Fruit fly (Drosophila melanogaster) whole organism, embryonic: Measurements from ENCODE around the gene CG4593.

Experiments used
- Ada2b ChIP-seq: fragments of 200-800 bp; sonication (Bioruptor generic); IDR thresholded peaks from 2 replicates; pipeline ENCODE4 v1.3.6; 2022; ENCODE audit warnings: missing biosample characterization, missing genetic modification characterization
- Atf-2 ChIP-seq: fragments of 200-800 bp; sonication (Bioruptor generic); optimal IDR thresholded peaks from 2 replicates; lab custom pipeline; 2016; ENCODE audit warnings: missing biosample characterization, missing genetic modification characterization
- Bteb2 ChIP-seq: fragments of 200-800 bp; sonication (Bioruptor generic); optimal IDR thresholded peaks from 2 replicates; lab custom pipeline; 2016; ENCODE audit warnings: missing biosample characterization, missing genetic modification characterization
- CG11504 ChIP-seq: fragments of 200-800 bp; sonication (Bioruptor generic); optimal IDR thresholded peaks from 3 replicates; lab custom pipeline; 2019; ENCODE audit warnings: missing biosample characterization, mild to moderate bottlenecking, missing genetic modification characterization, moderate library complexity
- CG11696 ChIP-seq: fragments of 200-800 bp; sonication (Bioruptor generic); IDR thresholded peaks from 2 replicates; pipeline ENCODE4 v1.3.6; 2022; ENCODE audit warnings: missing biosample characterization, missing genetic modification characterization
- CG13894 ChIP-seq: fragments of 200-800 bp; sonication (Bioruptor generic); optimal IDR thresholded peaks from 3 replicates; lab custom pipeline; 2018; ENCODE audit warnings: missing biosample characterization, mild to moderate bottlenecking, missing genetic modification characterization, moderate library complexity
- CG15696 ChIP-seq: fragments of 200-800 bp; sonication (Bioruptor generic); optimal IDR thresholded peaks from 2 replicates; lab custom pipeline; 2019; ENCODE audit warnings: missing biosample characterization, mild to moderate bottlenecking, missing genetic modification characterization, moderate library complexity
- CG31441 ChIP-seq: fragments of 200-800 bp; sonication (Bioruptor generic); IDR thresholded peaks from 2 replicates; pipeline ENCODE4 v1.3.6; 2022; ENCODE audit warnings: missing biosample characterization, missing genetic modification characterization
- CG34422 ChIP-seq: fragments of 200-800 bp; sonication (Bioruptor generic); IDR thresholded peaks from 3 replicates; pipeline ENCODE4 v1.3.6; 2022; ENCODE audit warnings: missing biosample characterization, missing genetic modification characterization
- CG6791 ChIP-seq: fragments of 200-800 bp; sonication (Bioruptor generic); IDR thresholded peaks from 3 replicates; pipeline ENCODE4 v1.3.6; 2022; ENCODE audit warnings: missing biosample characterization, missing genetic modification characterization; ENCODE audit not compliant: partially characterized antibody
- CG8290 ChIP-seq, 3 experiments: fragments of 200-800 bp; sonication (Bioruptor generic); optimal IDR thresholded peaks; 2 replicates each; lab custom pipeline; 2016 to 2019; ENCODE audit warnings: missing biosample characterization in 3 of 3, missing genetic modification characterization in 3 of 3, mild to moderate bottlenecking in 2 of 3, moderate library complexity in 1 of 3
- CG8359 ChIP-seq: fragments of 200-800 bp; sonication (Bioruptor generic); optimal IDR thresholded peaks from 2 replicates; lab custom pipeline; 2017; ENCODE audit warnings: missing biosample characterization, mild to moderate bottlenecking, missing genetic modification characterization, borderline replicate concordance
- CG9817 ChIP-seq: fragments of 200-800 bp; sonication (Bioruptor generic); optimal IDR thresholded peaks from 2 replicates; lab custom pipeline; 2018; ENCODE audit warnings: missing biosample characterization, mild to moderate bottlenecking, missing genetic modification characterization, moderate library complexity
- Camta ChIP-seq: fragments of 200-800 bp; sonication (Bioruptor generic); optimal IDR thresholded peaks from 2 replicates; lab custom pipeline; 2016; ENCODE audit warnings: missing biosample characterization, missing genetic modification characterization
- Dll ChIP-seq: fragments of 200-800 bp; sonication (Bioruptor generic); IDR thresholded peaks from 4 replicates; pipeline ENCODE4 v1.3.6; 2022; ENCODE audit warnings: missing biosample characterization, missing genetic modification characterization; ENCODE audit not compliant: partially characterized antibody
- E2f1 ChIP-seq: fragments of 200-800 bp; sonication (Bioruptor generic); IDR thresholded peaks from 2 replicates; pipeline ENCODE4 v1.3.6; 2022; ENCODE audit warnings: missing biosample characterization, missing genetic modification characterization
- Hey ChIP-seq: fragments of 200-800 bp; sonication (Bioruptor generic); optimal IDR thresholded peaks from 3 replicates; lab custom pipeline; 2018; ENCODE audit warnings: missing biosample characterization, mild to moderate bottlenecking, missing genetic modification characterization
- Hr51 ChIP-seq, 2 experiments: fragments of 200-800 bp; sonication (Bioruptor generic); optimal IDR thresholded peaks; 2 replicates in 1 of 2; 3 replicates in 1 of 2; lab custom pipeline; 2016 to 2018; ENCODE audit warnings: missing biosample characterization in 2 of 2, missing genetic modification characterization in 2 of 2, mild to moderate bottlenecking in 1 of 2, moderate library complexity in 1 of 2
- Lim3 ChIP-seq: fragments of 200-800 bp; sonication (Bioruptor generic); IDR thresholded peaks from 2 replicates; pipeline ENCODE4 v1.3.6; 2022; ENCODE audit warnings: missing biosample characterization, missing genetic modification characterization
- MTF-1 ChIP-seq: fragments of 200-800 bp; sonication (Bioruptor generic); optimal IDR thresholded peaks from 2 replicates; lab custom pipeline; 2018; ENCODE audit warnings: missing biosample characterization, mild to moderate bottlenecking, missing genetic modification characterization, borderline replicate concordance
- Med ChIP-seq: fragments of 200-800 bp; sonication (Bioruptor generic); peaks from one replicate; lab custom pipeline; 2016; ENCODE audit warnings: missing biosample characterization, missing genetic modification characterization, mild to moderate bottlenecking, inconsistent platforms, moderate library complexity
- Mrtf ChIP-seq: fragments of 200-800 bp; sonication (Bioruptor generic); IDR thresholded peaks from 3 replicates; pipeline ENCODE4 v1.3.6; 2022; ENCODE audit warnings: missing biosample characterization, missing genetic modification characterization
- Pdp1 ChIP-seq, 2 experiments: fragments of 200-800 bp; sonication (Bioruptor generic); optimal IDR thresholded peaks; 3 replicates each; lab custom pipeline; 2016; ENCODE audit warnings: missing biosample characterization in 2 of 2, missing genetic modification characterization in 2 of 2, mild to moderate bottlenecking in 1 of 2, moderate library complexity in 1 of 2
- Sin3A ChIP-seq: fragments of >200 bp; optimal IDR thresholded peaks from 2 replicates; lab custom pipeline; 2018
- Sox100B ChIP-seq: fragments of 200-800 bp; sonication (Bioruptor generic); optimal IDR thresholded peaks from 3 replicates; lab custom pipeline; 2018; ENCODE audit warnings: missing biosample characterization, mild to moderate bottlenecking, missing genetic modification characterization
- Sry-β ChIP-seq: fragments of 200-800 bp; sonication (Bioruptor generic); optimal IDR thresholded peaks from 2 replicates; lab custom pipeline; 2018; ENCODE audit warnings: missing biosample characterization, mild to moderate bottlenecking, missing genetic modification characterization, moderate library complexity
- Tbp ChIP-seq: fragments of >200 bp; optimal IDR thresholded peaks from 2 replicates; lab custom pipeline; 2018; ENCODE audit warnings: missing biosample characterization, missing genetic modification characterization
- Vsx1 ChIP-seq: fragments of 200-800 bp; sonication (Bioruptor generic); optimal IDR thresholded peaks from 2 replicates; lab custom pipeline; 2017; ENCODE audit warnings: missing biosample characterization, mild to moderate bottlenecking, missing genetic modification characterization, missing genetic modification reagents
- bowl ChIP-seq: fragments of 200-800 bp; sonication (Bioruptor generic); IDR thresholded peaks from 2 replicates; pipeline ENCODE4 v1.3.6; 2022; ENCODE audit warnings: missing biosample characterization, missing genetic modification characterization
- cas ChIP-seq: fragments of 200-800 bp; sonication (Bioruptor generic); IDR thresholded peaks from 2 replicates; pipeline ENCODE4 v1.3.6; 2022; ENCODE audit warnings: missing biosample characterization, missing genetic modification characterization
- cwo ChIP-seq: fragments of 200-800 bp; sonication (Bioruptor generic); optimal IDR thresholded peaks from 3 replicates; lab custom pipeline; 2017; ENCODE audit warnings: missing biosample characterization, missing genetic modification characterization, mild to moderate bottlenecking, moderate library complexity, missing genetic modification reagents
- danr ChIP-seq: fragments of 200-800 bp; sonication (Bioruptor generic); IDR thresholded peaks from 2 replicates; pipeline ENCODE4 v1.3.6; 2022; ENCODE audit warnings: missing biosample characterization, missing genetic modification characterization
- dmrt99B ChIP-seq: fragments of 200-800 bp; sonication (Bioruptor generic); optimal IDR thresholded peaks from 2 replicates; lab custom pipeline; 2018; ENCODE audit warnings: missing biosample characterization, mild to moderate bottlenecking, missing genetic modification characterization, moderate library complexity
- gem ChIP-seq: fragments of 200-800 bp; sonication (Bioruptor generic); optimal IDR thresholded peaks from 2 replicates; lab custom pipeline; 2019; ENCODE audit warnings: missing biosample characterization, mild to moderate bottlenecking, missing genetic modification characterization, moderate library complexity
- gro ChIP-seq: fragments of 200-800 bp; sonication (Bioruptor generic); optimal IDR thresholded peaks from 2 replicates; lab custom pipeline; 2016; ENCODE audit warnings: missing biosample characterization, missing genetic modification characterization
- kni ChIP-seq: fragments of 200-800 bp; sonication (Bioruptor generic); optimal IDR thresholded peaks from 3 replicates; lab custom pipeline; 2017; ENCODE audit warnings: mild to moderate bottlenecking, missing biosample characterization, missing genetic modification reagents, missing genetic modification characterization
- onecut ChIP-seq: fragments of 200-800 bp; sonication (Bioruptor generic); IDR thresholded peaks from 2 replicates; pipeline ENCODE4 v1.3.6; 2022; ENCODE audit warnings: missing biosample characterization, missing genetic modification characterization
- prd ChIP-seq, 3 experiments: fragments of >200 bp in 2 of 3; fragments of 200-800 bp in 1 of 3; sonication (Bioruptor generic) in 1 of 3; optimal IDR thresholded peaks in 2 of 3; IDR thresholded peaks in 1 of 3; 2 replicates in 2 of 3; 3 replicates in 1 of 3; pipeline versions ENCODE4 v1.3.6 to Lab custom; 2017 to 2022; ENCODE audit warnings: missing biosample characterization in 1 of 3, missing genetic modification characterization in 1 of 3
- sens ChIP-seq: fragments of 200-800 bp; sonication (Bioruptor generic); peaks from one replicate; lab custom pipeline; 2016; ENCODE audit warnings: missing biosample characterization, missing genetic modification characterization
- tap ChIP-seq: fragments of 200-800 bp; optimal IDR thresholded peaks from 3 replicates; lab custom pipeline; 2019; ENCODE audit warnings: missing biosample characterization, mild to moderate bottlenecking, missing genetic modification characterization, moderate library complexity
- tgo ChIP-seq: fragments of 200-800 bp; sonication (Bioruptor generic); IDR thresholded peaks from 3 replicates; pipeline ENCODE4 v1.3.6; 2022; ENCODE audit warnings: missing biosample characterization, missing genetic modification characterization
- twi ChIP-seq: fragments of 200-800 bp; optimal IDR thresholded peaks from 2 replicates; lab custom pipeline; 2019; ENCODE audit warnings: missing biosample characterization, mild to moderate bottlenecking, missing genetic modification characterization, moderate library complexity
- unpg ChIP-seq: fragments of 200-800 bp; sonication (Bioruptor generic); optimal IDR thresholded peaks from 3 replicates; lab custom pipeline; 2018; ENCODE audit warnings: missing biosample characterization, mild to moderate bottlenecking, missing genetic modification characterization, moderate library complexity
- usp ChIP-seq: fragments of >200 bp; optimal IDR thresholded peaks from 2 replicates; lab custom pipeline; 2017; ENCODE audit warnings: missing biosample characterization, missing genetic modification characterization
- vfl ChIP-seq: fragments of 200-800 bp; sonication (Bioruptor generic); optimal IDR thresholded peaks from 2 replicates; lab custom pipeline; 2016; ENCODE audit warnings: missing biosample characterization, missing genetic modification characterization
- zen ChIP-seq: fragments of 200-800 bp; sonication (Bioruptor generic); optimal IDR thresholded peaks from 3 replicates; lab custom pipeline; 2018; ENCODE audit warnings: missing biosample characterization, mild to moderate bottlenecking, missing genetic modification characterization, moderate library complexity

Gene CG4593

dm6 chrX:6985182-6985851, 28.4 kb upstream of the CG4593 start (continued):
- TF ChIP-seq cwo (peak; percentile 49), CG13894 (peak; percentile 67), Mrtf (no peak; the same call in 2 of the 3 replicates)

dm6 chrX:6985980-6986827, 27.5 kb upstream of the CG4593 start, which contains the start of gene bou:
Gene bou, plus strand, starts transcription at chrX:6986486.
- no peak for TF ChIP-seq vfl (GFP tag; lab: Kevin White, UChicago)
- no peak for TF ChIP-seq CG15696 (tag; lab: Kevin White, UChicago)
- no peak for TF ChIP-seq E2f1
- TF ChIP-seq tap = no peak
- TF ChIP-seq Camta (GFP tag; lab: Kevin White, UChicago) = no peak
- TF ChIP-seq kni (GFP tag; lab: Kevin White, UChicago) = peak; percentile 74
- no peak for TF ChIP-seq CG9817 (tag; lab: Kevin White, UChicago)
- no peak for TF ChIP-seq bowl (GFP tag; lab: Robert Waterston, UW)
- peak; percentile 74 for TF ChIP-seq sens
- no peak for TF ChIP-seq CG31441 (GFP tag; lab: Robert Waterston, UW)
- no peak for TF ChIP-seq dmrt99B (tag; lab: Kevin White, UChicago)
- no peak for TF ChIP-seq Dll (GFP tag; lab: Robert Waterston, UW)
- TF ChIP-seq gem (tag; lab: Kevin White, UChicago) = peak; percentile 2
- no peak for TF ChIP-seq CG8359 (GFP tag; lab: Kevin White, UChicago)
- peak; percentile 90 for TF ChIP-seq Sry-β (GFP tag; lab: Kevin White, UChicago)
- TF ChIP-seq unpg = no peak
- TF ChIP-seq Sin3A (lab: Kevin White, UChicago) = no peak
- no peak for TF ChIP-seq tgo (GFP tag; lab: Robert Waterston, UW)
- TF ChIP-seq CG11696 (GFP tag; lab: Robert Waterston, UW) = no peak
- TF ChIP-seq cas (GFP tag; lab: Robert Waterston, UW) = no peak
- TF ChIP-seq Lim3 (GFP tag; lab: Robert Waterston, UW) = no peak
- no peak for TF ChIP-seq danr (GFP tag; lab: Robert Waterston, UW)
- TF ChIP-seq Med (GFP tag; lab: Kevin White, UChicago) = peak; percentile 60
- TF ChIP-seq usp (GFP tag; lab: Kevin White, UChicago) = no peak
- no peak for TF ChIP-seq Hr51 (GFP tag; optimal IDR thresholded peaks at IDR 0.05; lab: Kevin White, UChicago)
- TF ChIP-seq Ada2b = no peak
- TF ChIP-seq prd (optimal IDR thresholded peaks at IDR 0.05; lab: Kevin White, UChicago) = no peak
- TF ChIP-seq prd (GFP tag; IDR thresholded peaks at IDR 0.05; lab: Robert Waterston, UW) = no peak
- no peak for TF ChIP-seq CG11504 (tag; lab: Kevin White, UChicago)
- TF ChIP-seq Sox100B (GFP tag; lab: Kevin White, UChicago) = no peak
- TF ChIP-seq twi (tag; lab: Kevin White, UChicago) = no peak
- no peak for TF ChIP-seq CG6791 (GFP tag; lab: Robert Waterston, UW)
- TF ChIP-seq zen (tag; lab: Kevin White, UChicago) = no peak
- TF ChIP-seq gro = no peak
- TF ChIP-seq Atf-2 = no peak
- peak in 1 of 2 experiments; percentile 72 for TF ChIP-seq Pdp1 (GFP tag; optimal IDR thresholded peaks at IDR 0.05; lab: Kevin White, UChicago)
- TF ChIP-seq Vsx1 (GFP tag; lab: Kevin White, UChicago) = no peak
- TF ChIP-seq Bteb2 = no peak
- TF ChIP-seq CG8290 (GFP tag; optimal IDR thresholded peaks at IDR 0.05; lab: Kevin White, UChicago) = no peak
- peak in 1 of 2 experiments; percentile 18 for TF ChIP-seq CG8290 (tag; optimal IDR thresholded peaks at IDR 0.05; lab: Kevin White, UChicago)
- TF ChIP-seq MTF-1 (GFP tag; lab: Kevin White, UChicago) = no peak
- 0 out of 3 replicates have a peak, but pooled peaks have one; percentile 7 for TF ChIP-seq CG34422
- no peak for TF ChIP-seq onecut (GFP tag; lab: Robert Waterston, UW)
- TF ChIP-seq Tbp (GFP tag; lab: Kevin White, UChicago) = no peak
- no peak for TF ChIP-seq Hey (tag; lab: Kevin White, UChicago)
